Worm (Caenorhabditis elegans): Measurements from ENCODE around the gene srh-8.

ce11 chrV:3961235-3961634, 44.1 kb upstream of the srh-8 start, which contains the start of gene cyp-34A6:
- TF ChIP-seq unc-55 (GFP tag; optimal IDR thresholded peaks at IDR 0.05) = no peak
- no peak for TF ChIP-seq ceh-9 (tag; optimal IDR thresholded peaks at IDR 0.05)
- TF ChIP-seq ama-1 (optimal IDR thresholded peaks at IDR 0.05) = no peak
- TF ChIP-seq fkh-10 (GFP tag; optimal IDR thresholded peaks at IDR 0.05) = no peak
- no peak for TF ChIP-seq nhr-11 (tag; optimal IDR thresholded peaks at IDR 0.05)
- no peak for TF ChIP-seq pag-3 (tag; optimal IDR thresholded peaks at IDR 0.05; ENCODE audit: borderline replicate concordance)
- TF ChIP-seq nfya-1 (tag; optimal IDR thresholded peaks at IDR 0.05) = no peak
- TF ChIP-seq pha-4 (tag; optimal IDR thresholded peaks at IDR 0.05) = no peak
- no peak for TF ChIP-seq ceh-30 (tag; optimal IDR thresholded peaks at IDR 0.05)
- TF ChIP-seq odd-2 (tag; optimal IDR thresholded peaks at IDR 0.05) = no peak
- no peak for TF ChIP-seq ceh-18 (tag; optimal IDR thresholded peaks at IDR 0.05)
- TF ChIP-seq F13H6.1 (tag; optimal IDR thresholded peaks at IDR 0.05) = no peak

Data from whole organism, late embryonic.